Fruit fly (Drosophila melanogaster): Measurements from ENCODE around the gene CG5435.

CG5435 gene

DNA sequence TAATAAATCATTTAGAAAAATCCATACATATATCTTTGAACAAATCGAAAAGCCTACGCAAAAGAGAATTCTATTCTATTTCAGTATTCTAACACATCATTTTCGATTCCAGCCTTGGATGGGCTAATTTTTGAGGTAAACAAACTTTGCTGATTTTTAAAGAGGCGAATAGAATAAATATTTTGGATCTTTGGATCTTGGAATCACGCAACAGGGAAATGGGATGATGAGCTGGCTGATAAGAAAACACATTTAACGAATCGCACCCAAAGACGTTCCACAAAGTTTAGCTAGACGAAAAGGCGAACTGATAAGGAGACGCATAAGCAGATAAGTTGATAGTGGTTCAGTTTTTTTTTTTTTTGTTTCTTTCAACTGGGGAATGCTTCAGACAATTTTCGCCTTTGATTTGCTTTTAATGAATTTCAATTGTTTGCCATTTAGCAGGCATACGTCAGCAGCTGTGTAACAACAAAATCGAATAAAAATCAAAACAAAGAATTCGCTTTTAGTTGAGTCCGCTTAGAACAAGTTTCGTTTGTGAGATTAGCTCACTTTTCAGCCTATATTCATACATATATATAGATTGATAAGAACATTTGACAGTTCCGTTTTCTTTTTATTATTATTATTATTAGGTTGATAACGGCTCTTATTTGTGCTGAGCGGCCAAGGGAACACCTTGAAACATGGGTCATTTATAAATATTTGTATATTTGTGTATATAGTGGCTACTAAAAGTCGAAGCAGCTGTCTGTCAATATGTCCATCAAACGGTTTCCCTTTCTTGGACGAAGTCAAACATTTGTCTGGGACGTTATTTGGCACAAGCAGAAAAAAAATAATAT is 34.7 kb upstream of the CG5435 start:
- TF ChIP-seq cic (GFP tag; optimal IDR thresholded peaks at IDR 0.05) (peak; percentile 1), kay (GFP tag; ENCODE audit: borderline replicate concordance) (peak; percentile 29), bab1 (GFP tag; optimal IDR thresholded peaks at IDR 0.05) (no peak)

DNA sequence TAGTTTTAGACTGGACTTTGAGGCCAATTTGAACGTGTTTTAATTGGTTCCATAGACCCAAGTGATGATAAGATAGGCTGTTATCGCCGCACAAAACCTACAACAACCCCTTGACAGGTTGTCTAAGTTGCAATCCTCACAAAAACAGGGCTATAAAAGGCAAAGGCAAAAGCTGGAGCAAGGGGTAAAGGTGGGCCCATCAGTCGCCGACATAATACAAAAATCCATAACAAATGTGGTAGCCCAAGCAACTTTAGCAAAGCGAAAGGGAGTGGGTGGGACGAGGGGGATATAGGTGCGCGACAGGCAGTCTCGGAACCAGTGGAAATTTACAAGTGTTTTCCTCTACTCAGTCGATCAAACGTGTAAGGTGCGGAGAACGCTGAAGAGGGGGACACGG is 33.4 kb upstream of the CG5435 start:
- TF ChIP-seq CG12768 (GFP tag; optimal IDR thresholded peaks at IDR 0.05) (peak; percentile 57), CG1620 (GFP tag; optimal IDR thresholded peaks at IDR 0.05) (no peak), tj (GFP tag; optimal IDR thresholded peaks at IDR 0.05) (peak; percentile 43), Mnt (GFP tag; optimal IDR thresholded peaks at IDR 0.05) (peak; percentile 55), cic (GFP tag; optimal IDR thresholded peaks at IDR 0.05) (peak; percentile 74), cnc (optimal IDR thresholded peaks at IDR 0.05) (no peak), CG7101 (tag; optimal IDR thresholded peaks at IDR 0.05) (no peak)

DNA sequence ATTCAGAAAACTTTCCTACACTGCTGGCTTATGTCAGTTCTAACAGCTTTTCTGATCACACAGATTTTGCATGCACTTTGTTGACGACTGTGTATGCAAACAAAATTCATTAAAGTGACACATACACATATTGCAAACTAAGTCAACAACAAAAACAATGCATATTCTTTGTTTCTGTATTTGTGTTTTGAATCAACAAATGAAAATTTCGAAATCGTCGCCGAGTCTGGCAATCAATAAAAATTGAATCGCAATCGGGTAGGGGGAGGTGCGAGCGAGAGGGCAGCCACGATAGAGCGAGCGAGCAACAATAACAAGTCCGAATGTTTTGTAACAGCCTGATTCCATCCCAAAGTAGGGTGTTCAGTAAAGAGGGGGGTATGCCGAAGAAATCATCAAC is 32.3 kb upstream of the CG5435 start:
- TF ChIP-seq CG5204 (GFP tag; optimal IDR thresholded peaks at IDR 0.05): no peak
- TF ChIP-seq cnc (optimal IDR thresholded peaks at IDR 0.05): no peak
- TF ChIP-seq Hr96 (GFP tag; optimal IDR thresholded peaks at IDR 0.05): no peak
- TF ChIP-seq cic (GFP tag; optimal IDR thresholded peaks at IDR 0.05): peak; percentile 65
- peak; percentile 41 for TF ChIP-seq Mnt (GFP tag; optimal IDR thresholded peaks at IDR 0.05)
- peak; percentile 10 for TF ChIP-seq CG11617 (GFP tag; optimal IDR thresholded peaks at IDR 0.05)
- peak; percentile 51 for TF ChIP-seq ovo (GFP tag; optimal IDR thresholded peaks at IDR 0.05)
- no peak for TF ChIP-seq CG1620 (GFP tag; optimal IDR thresholded peaks at IDR 0.05)
- no peak for TF ChIP-seq bab1 (GFP tag; optimal IDR thresholded peaks at IDR 0.05)
- no peak for TF ChIP-seq Clk (GFP tag; optimal IDR thresholded peaks at IDR 0.05)
- TF ChIP-seq tj (GFP tag; optimal IDR thresholded peaks at IDR 0.05): no peak
- peak; percentile 42 for TF ChIP-seq CG14711 (tag; optimal IDR thresholded peaks at IDR 0.05)
- TF ChIP-seq CG33017 (tag; optimal IDR thresholded peaks at IDR 0.05): peak; percentile 24
- TF ChIP-seq toe (GFP tag; optimal IDR thresholded peaks at IDR 0.05): no peak
- peak; percentile 26 for TF ChIP-seq Crg-1 (GFP tag; optimal IDR thresholded peaks at IDR 0.05)
- TF ChIP-seq CG7045 (GFP tag; optimal IDR thresholded peaks at IDR 0.05): no peak
- TF ChIP-seq CG7101 (tag; optimal IDR thresholded peaks at IDR 0.05): peak; percentile 53
- TF ChIP-seq pad (GFP tag; optimal IDR thresholded peaks at IDR 0.05): peak; percentile 33
- no peak for TF ChIP-seq CG12768 (GFP tag; optimal IDR thresholded peaks at IDR 0.05)
- no peak for TF ChIP-seq kay (GFP tag; ENCODE audit: borderline replicate concordance)

DNA sequence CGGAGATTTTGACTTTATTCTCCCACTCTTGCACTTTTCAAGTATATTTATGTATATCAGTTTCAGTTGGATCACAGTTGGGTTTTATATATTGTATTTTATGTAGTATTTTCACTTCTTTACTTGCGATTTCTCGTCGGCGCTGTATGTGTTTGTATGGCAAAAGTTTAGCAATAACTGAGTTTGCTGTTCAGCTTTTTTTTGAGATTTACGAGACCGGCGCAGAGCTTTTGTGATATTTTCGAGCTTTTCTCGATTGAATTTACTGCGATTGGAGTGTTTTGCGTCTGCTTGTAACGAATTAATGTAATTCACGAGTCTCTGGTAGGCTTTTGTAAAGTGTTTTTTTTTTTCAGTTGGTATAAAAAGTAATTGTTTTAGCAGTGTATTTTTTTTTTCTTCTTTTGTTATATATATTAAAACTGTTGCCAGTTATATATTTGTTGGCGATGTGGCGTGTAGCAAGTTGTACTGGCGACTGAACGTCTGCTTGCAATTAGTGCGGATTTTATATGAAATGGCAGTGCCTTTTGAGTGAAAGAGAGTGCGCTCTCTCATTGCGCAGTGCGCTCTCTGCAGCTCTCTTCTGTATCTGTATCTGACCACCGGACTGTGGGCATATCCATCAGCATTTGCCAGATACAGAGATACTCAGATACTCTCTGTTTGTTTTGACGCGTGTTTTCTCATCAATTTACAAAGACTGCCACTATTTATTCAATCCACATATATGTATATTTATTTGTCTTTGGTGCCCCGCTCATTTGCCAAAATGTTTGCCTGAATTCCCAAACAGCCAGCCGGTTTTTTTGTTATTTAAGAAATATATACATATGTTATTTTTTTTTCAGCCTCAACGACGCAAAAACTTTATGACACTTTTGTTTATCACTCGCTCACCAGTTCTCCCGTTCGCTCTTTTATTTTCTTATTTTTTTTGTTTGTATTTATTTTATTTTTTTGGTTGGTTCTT is 30.4 kb upstream of the CG5435 start:
- TF ChIP-seq Clk (GFP tag; optimal IDR thresholded peaks at IDR 0.05) (peak; percentile 4), CG14711 (tag; optimal IDR thresholded peaks at IDR 0.05) (peak; percentile 61), CG1620 (GFP tag; optimal IDR thresholded peaks at IDR 0.05) (peak; percentile 53), CG33017 (tag; optimal IDR thresholded peaks at IDR 0.05) (peak; percentile 84), cic (GFP tag; optimal IDR thresholded peaks at IDR 0.05) (peak; percentile 82), Mnt (GFP tag; optimal IDR thresholded peaks at IDR 0.05) (peak; percentile 70), CG7045 (GFP tag; optimal IDR thresholded peaks at IDR 0.05) (peak; percentile 77), CG12768 (GFP tag; optimal IDR thresholded peaks at IDR 0.05) (peak; percentile 89), pad (GFP tag; optimal IDR thresholded peaks at IDR 0.05) (peak; percentile 66), ovo (GFP tag; optimal IDR thresholded peaks at IDR 0.05) (peak; percentile 83), cnc (optimal IDR thresholded peaks at IDR 0.05) (no peak), bab1 (GFP tag; optimal IDR thresholded peaks at IDR 0.05) (peak; percentile 44), toe (GFP tag; optimal IDR thresholded peaks at IDR 0.05) (peak; percentile 34), Hr96 (GFP tag; optimal IDR thresholded peaks at IDR 0.05) (peak; percentile 50), Crg-1 (GFP tag; optimal IDR thresholded peaks at IDR 0.05) (peak; percentile 89), CG5204 (GFP tag; optimal IDR thresholded peaks at IDR 0.05) (peak; percentile 67), tj (GFP tag; optimal IDR thresholded peaks at IDR 0.05) (no peak), CG7101 (tag; optimal IDR thresholded peaks at IDR 0.05) (peak; percentile 82), kay (GFP tag; ENCODE audit: borderline replicate concordance) (peak; percentile 97), CG11617 (GFP tag; optimal IDR thresholded peaks at IDR 0.05) (peak; percentile 67)

DNA sequence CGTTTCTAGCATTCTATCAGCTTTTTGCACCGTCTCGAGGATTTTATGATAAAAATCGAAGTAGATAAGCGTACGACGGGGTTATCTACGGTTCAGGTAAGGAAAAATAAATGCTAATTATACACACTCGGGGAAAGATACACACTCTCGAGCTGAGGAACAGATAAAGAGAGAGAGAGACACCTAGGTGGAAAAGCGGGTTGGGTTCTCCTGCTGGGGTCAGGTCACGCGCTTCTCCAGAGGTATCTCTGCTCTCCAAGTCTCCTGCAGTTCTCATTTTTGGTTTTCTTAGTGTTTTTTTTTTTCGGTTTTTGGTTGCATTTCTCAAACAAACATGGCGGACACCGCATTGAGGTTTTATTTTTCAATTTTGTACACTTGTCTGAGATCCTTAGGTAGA is 29.1 kb upstream of the CG5435 start:
- TF ChIP-seq Hr96 (GFP tag; optimal IDR thresholded peaks at IDR 0.05): no peak

DNA sequence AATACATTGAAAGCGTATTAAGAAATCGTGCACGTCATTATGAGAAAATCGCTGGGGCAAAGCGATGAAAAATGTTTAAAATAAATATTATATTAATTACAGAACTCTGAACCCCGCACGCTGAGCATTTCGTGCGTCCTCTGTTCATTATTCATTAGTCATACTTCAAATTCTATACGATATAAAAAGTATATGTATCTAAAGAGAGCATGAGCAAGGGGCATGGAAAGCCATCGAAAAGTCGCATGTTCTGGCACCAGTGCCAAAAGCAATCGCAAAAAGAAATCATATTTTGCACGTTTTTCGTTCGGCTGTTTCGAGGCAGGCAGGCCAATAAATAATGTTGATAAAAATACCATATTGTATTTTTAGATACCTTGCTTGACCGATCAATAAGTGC is 28.5 kb upstream of the CG5435 start:
- TF ChIP-seq CG33017 (tag; optimal IDR thresholded peaks at IDR 0.05) (no peak), Mnt (GFP tag; optimal IDR thresholded peaks at IDR 0.05) (no peak), CG7101 (tag; optimal IDR thresholded peaks at IDR 0.05) (no peak), toe (GFP tag; optimal IDR thresholded peaks at IDR 0.05) (no peak), CG11617 (GFP tag; optimal IDR thresholded peaks at IDR 0.05) (no peak), kay (GFP tag; ENCODE audit: borderline replicate concordance) (peak; percentile 76), CG7045 (GFP tag; optimal IDR thresholded peaks at IDR 0.05) (no peak)

All from whole organism, adult.